Fruit fly (Drosophila melanogaster): ENCODE measurements around the gene mRpL2.
A peak's percentile ranks its signal among the peaks of the same experiment; 100 is the strongest.

The mRpL2 gene

DNA sequence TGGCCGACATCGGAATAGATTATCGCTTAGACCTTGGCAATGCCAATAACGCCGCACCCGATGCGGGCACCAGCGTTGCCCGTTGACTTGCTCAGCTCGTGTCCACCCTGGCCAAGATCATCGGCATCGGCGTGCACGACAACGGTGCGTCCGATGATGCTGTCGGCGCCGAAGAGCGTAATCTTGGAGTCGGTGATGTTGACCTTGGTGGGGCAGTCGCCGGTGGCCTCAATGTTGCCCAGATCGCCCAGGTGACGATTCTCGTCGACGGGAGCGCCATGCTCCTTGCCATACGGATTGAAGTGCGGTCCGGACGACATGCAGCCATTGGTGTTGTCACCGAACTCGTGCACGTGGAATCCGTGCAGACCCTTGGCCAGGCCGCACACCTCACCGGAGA lies 8.2 kb upstream of the mRpL2 start (continued):
- TF ChIP-seq Lpt (GFP tag; optimal IDR thresholded peaks at IDR 0.05) = no peak
- TF ChIP-seq en (GFP tag; optimal IDR thresholded peaks at IDR 0.05) = no peak
- peak; percentile 8 for TF ChIP-seq Deaf1 (tag; optimal IDR thresholded peaks at IDR 0.05)
- TF ChIP-seq tio (GFP tag; optimal IDR thresholded peaks at IDR 0.05) = no peak
- no peak for TF ChIP-seq CG7745 (tag; optimal IDR thresholded peaks at IDR 0.05)
- no peak for TF ChIP-seq CG11723 (GFP tag; optimal IDR thresholded peaks at IDR 0.05)
- no peak for TF ChIP-seq her (GFP tag; optimal IDR thresholded peaks at IDR 0.05)
- TF ChIP-seq CG11696 (GFP tag; IDR thresholded peaks at IDR 0.05) = 0 out of 2 replicates have a peak, but pooled peaks have one; percentile 16
- no peak for TF ChIP-seq toy (GFP tag; IDR thresholded peaks at IDR 0.05)
- TF ChIP-seq Dref (GFP tag; IDR thresholded peaks at IDR 0.05) = no peak
- TF ChIP-seq Bgb (GFP tag; IDR thresholded peaks at IDR 0.05; ENCODE audit: partially characterized antibody) = 0 out of 2 replicates have a peak, but pooled peaks have one; percentile 18
- no peak for TF ChIP-seq HmgD (GFP tag; optimal IDR thresholded peaks at IDR 0.05)
- TF ChIP-seq fd102C (GFP tag; optimal IDR thresholded peaks at IDR 0.05) = no peak
- TF ChIP-seq Ptx1 (GFP tag; IDR thresholded peaks at IDR 0.05) = no peak
- no peak for TF ChIP-seq CG17186 (GFP tag; optimal IDR thresholded peaks at IDR 0.05)
- no peak for TF ChIP-seq CHES-1-like (GFP tag; optimal IDR thresholded peaks at IDR 0.05)
- no peak for TF ChIP-seq pfk (GFP tag; optimal IDR thresholded peaks at IDR 0.05)
- TF ChIP-seq CG32767 (GFP tag; IDR thresholded peaks at IDR 0.05) = no peak
- TF ChIP-seq pzg (GFP tag; optimal IDR thresholded peaks at IDR 0.05) = no peak
- TF ChIP-seq Dll (GFP tag; IDR thresholded peaks at IDR 0.05; ENCODE audit: partially characterized antibody) = no peak
- TF ChIP-seq CG4360 (GFP tag; IDR thresholded peaks at IDR 0.05) = no peak
- TF ChIP-seq CG30431 (GFP tag; optimal IDR thresholded peaks at IDR 0.05) = no peak
- no peak for TF ChIP-seq CG3726 (GFP tag; IDR thresholded peaks at IDR 0.05)
- TF ChIP-seq CG8924 (tag; optimal IDR thresholded peaks at IDR 0.05) = no peak
- TF ChIP-seq Atf-2 (GFP tag; optimal IDR thresholded peaks at IDR 0.05) = no peak
- TF ChIP-seq bsh (GFP tag; optimal IDR thresholded peaks at IDR 0.05) = no peak
- no peak for TF ChIP-seq CG12659 (GFP tag; optimal IDR thresholded peaks at IDR 0.05)
- TF ChIP-seq klu (GFP tag; IDR thresholded peaks at IDR 0.05) = no peak
- 0 out of 2 replicates have a peak, but pooled peaks have one; percentile 43 for TF ChIP-seq CG10321 (GFP tag; IDR thresholded peaks at IDR 0.05)
- TF ChIP-seq CG34376 (GFP tag; optimal IDR thresholded peaks at IDR 0.05) = no peak
- 0 out of 2 replicates have a peak, but pooled peaks have one; percentile 10 for TF ChIP-seq CG42726 (GFP tag; IDR thresholded peaks at IDR 0.05; ENCODE audit: partially characterized antibody)
- no peak for TF ChIP-seq CG12104 (GFP tag; optimal IDR thresholded peaks at IDR 0.05)
- no peak for TF ChIP-seq br (optimal IDR thresholded peaks at IDR 0.05)
- TF ChIP-seq CG13894 (tag; optimal IDR thresholded peaks at IDR 0.05) = no peak
- TF ChIP-seq Nf-YA (GFP tag; IDR thresholded peaks at IDR 0.05) = no peak

DNA sequence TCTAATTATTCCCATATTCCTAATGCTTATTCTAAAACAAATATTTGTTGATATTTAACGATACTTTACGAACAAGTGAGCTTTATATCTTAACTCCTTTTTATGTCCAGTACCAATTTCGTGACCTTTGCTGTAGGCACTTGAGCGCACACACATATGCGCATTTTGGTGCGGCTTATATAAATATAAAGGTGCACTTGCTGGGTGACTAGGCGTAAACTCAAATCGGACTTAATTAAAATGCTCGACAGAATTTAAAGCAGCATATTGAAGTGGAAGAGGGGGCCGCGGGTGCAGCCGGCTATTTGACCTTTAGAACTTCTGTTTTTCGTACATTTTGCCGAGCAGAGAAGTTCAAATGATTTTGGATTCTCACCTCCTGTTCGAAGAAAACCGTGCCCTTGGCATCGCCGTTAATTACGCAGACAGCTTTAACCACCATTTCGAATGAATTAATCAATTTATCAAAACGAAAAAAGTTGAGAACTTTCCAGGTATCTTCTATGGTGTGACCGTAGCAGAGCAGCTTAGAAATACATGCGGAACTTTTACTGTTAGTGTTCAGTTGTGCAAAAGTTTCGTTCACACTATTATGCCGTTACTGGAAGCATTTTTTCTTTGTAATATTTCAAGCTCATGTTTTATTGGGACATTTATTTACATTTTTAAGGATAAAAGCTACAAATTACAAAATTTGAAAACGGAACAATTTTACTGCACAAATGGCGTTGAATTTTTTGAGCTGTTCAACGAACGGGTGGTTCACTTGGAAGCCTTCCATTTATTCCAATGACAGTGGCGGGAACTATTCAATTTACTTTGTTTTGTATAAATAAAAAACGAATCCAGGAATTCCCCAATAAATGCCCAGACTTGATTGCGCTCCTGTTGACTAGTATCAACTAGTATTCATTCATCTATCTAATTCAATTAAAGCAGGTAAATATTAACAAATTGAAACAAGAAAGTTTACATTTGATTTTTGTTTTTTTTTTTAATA lies 7.1 kb upstream of the mRpL2 start, which contains the start of gene Sod1:
Gene Sod1, minus strand, starts transcription at position 543 of the 1,000 bp plus-strand sequence.
- TF ChIP-seq Ada2b (GFP tag; IDR thresholded peaks at IDR 0.05) = no peak
- TF ChIP-seq Dad (GFP tag; optimal IDR thresholded peaks at IDR 0.05) = no peak
- no peak for TF ChIP-seq Chrac-16 (GFP tag; optimal IDR thresholded peaks at IDR 0.05)
- no peak for TF ChIP-seq CG11456 (GFP tag; IDR thresholded peaks at IDR 0.05)
- TF ChIP-seq crc (GFP tag; optimal IDR thresholded peaks at IDR 0.05) = no peak
- no peak for TF ChIP-seq CG2875 (GFP tag; optimal IDR thresholded peaks at IDR 0.05)
- TF ChIP-seq Nf-YB (GFP tag; optimal IDR thresholded peaks at IDR 0.05) = no peak
- TF ChIP-seq pzg (GFP tag; optimal IDR thresholded peaks at IDR 0.05) = peak; percentile 76
- TF ChIP-seq nom (GFP tag; optimal IDR thresholded peaks at IDR 0.05) = peak; percentile 98
- TF ChIP-seq fd3F (GFP tag; optimal IDR thresholded peaks at IDR 0.05) = no peak
- TF ChIP-seq CG18262 (tag; optimal IDR thresholded peaks at IDR 0.05) = no peak
- TF ChIP-seq z (GFP tag; IDR thresholded peaks at IDR 0.05) = no peak
- peak; percentile 28 for TF ChIP-seq CG14710 (tag; optimal IDR thresholded peaks at IDR 0.05)
- peak; percentile 10 for TF ChIP-seq CTCF (GFP tag; optimal IDR thresholded peaks at IDR 0.05)
- TF ChIP-seq tio (GFP tag; optimal IDR thresholded peaks at IDR 0.05) = no peak
- no peak for TF ChIP-seq GATAe (GFP tag; conservative IDR thresholded peaks at IDR 0.05)
- peak; percentile 76 for TF ChIP-seq ssp (GFP tag; IDR thresholded peaks at IDR 0.05)
- TF ChIP-seq h (optimal IDR thresholded peaks at IDR 0.05) = no peak
- no peak for TF ChIP-seq CrebB (tag; optimal IDR thresholded peaks at IDR 0.05)

Measured in whole organism, embryonic.